Worm (Caenorhabditis elegans) whole organism, L1 larva: ENCODE results near the gene ZK686.6.

Experiments used
- C34B4.2 ChIP-seq: sonication (generic microtip); optimal IDR thresholded peaks from 2 replicates; lab custom pipeline; 2017; ENCODE audit warnings: mild to moderate bottlenecking, missing genetic modification characterization, missing compliant biosample characterization
- Y116A8C.19 ChIP-seq: sonication (generic microtip); optimal IDR thresholded peaks from 2 replicates; lab custom pipeline; 2016; ENCODE audit warnings: missing compliant biosample characterization, missing genetic modification characterization, borderline replicate concordance
- aha-1 ChIP-seq: fragments of 150-350 bp; optimal IDR thresholded peaks from 2 replicates; lab custom pipeline; 2014; ENCODE audit warnings: missing biosample characterization, missing genetic modification characterization
- blmp-1 ChIP-seq: fragments of 150-350 bp; optimal IDR thresholded peaks from 2 replicates; lab custom pipeline; 2014; ENCODE audit warnings: missing biosample characterization, missing genetic modification characterization
- ceh-8 ChIP-seq: fragments of 200-800 bp; sonication (Bioruptor generic); optimal IDR thresholded peaks from 2 replicates; lab custom pipeline; 2018; ENCODE audit warnings: mild to moderate bottlenecking, missing genetic modification characterization, moderate library complexity, missing compliant biosample characterization
- dpl-1 ChIP-seq, 3 experiments: fragments of 150-350 bp in 2 of 3; sonication (generic microtip) in 1 of 3; optimal IDR thresholded peaks; 2 replicates each; lab custom pipeline; 2014 to 2017; ENCODE audit warnings: missing biosample characterization in 3 of 3, missing genetic modification characterization in 3 of 3, missing genetic modification reagents in 3 of 3
- efl-1 ChIP-seq, 4 experiments: fragments of 150-350 bp; optimal IDR thresholded peaks in 3 of 4; peaks in 1 of 4; 1 replicate in 1 of 4; 2 replicates in 3 of 4; lab custom pipeline; 2014; ENCODE audit warnings: missing biosample characterization in 2 of 4, missing genetic modification characterization in 2 of 4, missing genetic modification reagents in 2 of 4
- egl-13 ChIP-seq: sonication (generic microtip); optimal IDR thresholded peaks from 2 replicates; lab custom pipeline; 2016; ENCODE audit warnings: missing genotype, missing genetic modification reagents, missing genetic modification characterization, missing compliant biosample characterization
- ets-5 ChIP-seq: fragments of 200-800 bp; sonication (Bioruptor generic); IDR thresholded peaks from 2 replicates; pipeline ENCODE4 v1.3.6; 2022; ENCODE audit warnings: missing genetic modification characterization, missing compliant biosample characterization
- fkh-10 ChIP-seq: sonication (generic microtip); optimal IDR thresholded peaks from 2 replicates; lab custom pipeline; 2017; ENCODE audit warnings: missing biosample characterization, missing genetic modification reagents, missing genetic modification characterization
- hlh-4 ChIP-seq: sonication (generic microtip); optimal IDR thresholded peaks from 2 replicates; lab custom pipeline; 2016; ENCODE audit warnings: mild to moderate bottlenecking, missing genetic modification characterization, missing compliant biosample characterization
- irx-1 ChIP-seq: sonication (generic microtip); optimal IDR thresholded peaks from 2 replicates; lab custom pipeline; 2016; ENCODE audit warnings: missing genetic modification characterization, missing compliant biosample characterization
- isw-1 ChIP-seq: fragments of 200-800 bp; sonication (Bioruptor generic); IDR thresholded peaks from 2 replicates; pipeline ENCODE4 v1.3.6; 2022; ENCODE audit warnings: missing genetic modification characterization, missing compliant biosample characterization
- lin-14 ChIP-seq: fragments of 200-800 bp; sonication (Bioruptor generic); optimal IDR thresholded peaks from 2 replicates; lab custom pipeline; 2018; ENCODE audit warnings: mild to moderate bottlenecking, missing genetic modification characterization, moderate library complexity, missing compliant biosample characterization
- lin-35 ChIP-seq, 2 experiments: fragments of 150-350 bp; optimal IDR thresholded peaks; 2 replicates each; lab custom pipeline; 2014; ENCODE audit warnings: missing biosample characterization in 2 of 2, missing genetic modification characterization in 2 of 2, missing genetic modification reagents in 2 of 2
- lsy-2 ChIP-seq, 2 experiments: fragments of 150-350 bp; optimal IDR thresholded peaks; 2 replicates each; lab custom pipeline; 2014; ENCODE audit warnings: missing biosample characterization in 2 of 2, missing genetic modification characterization in 2 of 2
- mep-1 ChIP-seq: fragments of 150-350 bp; optimal IDR thresholded peaks from 2 replicates; lab custom pipeline; 2014; ENCODE audit warnings: missing biosample characterization, missing genetic modification characterization
- nhr-19 ChIP-seq: fragments of 200-800 bp; sonication (Bioruptor generic); conservative IDR thresholded peaks from 2 replicates; pipeline ENCODE4 v1.3.6; 2022; ENCODE audit warnings: missing genetic modification characterization, missing compliant biosample characterization
- nhr-20 ChIP-seq: sonication (generic microtip); optimal IDR thresholded peaks from 2 replicates; lab custom pipeline; 2016; ENCODE audit warnings: mild to moderate bottlenecking, missing genetic modification characterization, missing compliant biosample characterization
- nhr-28 ChIP-seq: fragments of 150-350 bp; optimal IDR thresholded peaks from 2 replicates; lab custom pipeline; 2014; ENCODE audit warnings: missing biosample characterization, missing genetic modification characterization
- nhr-85 ChIP-seq: sonication (generic microtip); peaks from one replicate; lab custom pipeline; 2016; ENCODE audit warnings: missing genetic modification characterization, inconsistent platforms, missing compliant biosample characterization
- nhr-90 ChIP-seq: sonication (generic microtip); optimal IDR thresholded peaks from 2 replicates; lab custom pipeline; 2016; ENCODE audit warnings: mild to moderate bottlenecking, missing genetic modification characterization, missing compliant biosample characterization; ENCODE audit not compliant: poor library complexity
- pqm-1 ChIP-seq: sonication (generic microtip); optimal IDR thresholded peaks from 3 replicates; lab custom pipeline; 2017; ENCODE audit warnings: missing biosample characterization, missing genetic modification characterization
- rnt-1 ChIP-seq: sonication (generic microtip); optimal IDR thresholded peaks from 2 replicates; lab custom pipeline; 2016; ENCODE audit warnings: mild to moderate bottlenecking, missing genetic modification characterization, moderate library complexity, missing compliant biosample characterization
- sox-4 ChIP-seq: sonication (generic microtip); optimal IDR thresholded peaks from 2 replicates; lab custom pipeline; 2016; ENCODE audit warnings: missing genetic modification characterization, missing compliant biosample characterization
- tbx-2 ChIP-seq: sonication (generic microtip); optimal IDR thresholded peaks from 2 replicates; lab custom pipeline; 2016; ENCODE audit warnings: missing genetic modification characterization, missing compliant biosample characterization
- tlp-1 ChIP-seq: fragments of 150-350 bp; optimal IDR thresholded peaks from 2 replicates; lab custom pipeline; 2014; ENCODE audit warnings: missing biosample characterization, missing genetic modification characterization
- unc-62 ChIP-seq: fragments of 150-350 bp; optimal IDR thresholded peaks from 2 replicates; lab custom pipeline; 2014; ENCODE audit warnings: missing biosample characterization, missing genetic modification reagents, missing genetic modification characterization
- unc-86 ChIP-seq: sonication (generic microtip); optimal IDR thresholded peaks from 2 replicates; lab custom pipeline; 2016; ENCODE audit warnings: missing genetic modification characterization, missing compliant biosample characterization
- vab-15 ChIP-seq: sonication (generic microtip); optimal IDR thresholded peaks from 2 replicates; lab custom pipeline; 2017; ENCODE audit warnings: missing genotype, mild to moderate bottlenecking, missing genetic modification characterization, missing compliant biosample characterization
- ztf-11 ChIP-seq, 2 experiments: sonication (generic microtip); optimal IDR thresholded peaks; 2 replicates each; lab custom pipeline; 2016 to 2017; ENCODE audit warnings: missing genetic modification characterization in 2 of 2, missing biosample characterization in 1 of 2, missing compliant biosample characterization in 1 of 2

Gene ZK686.6

DNA sequence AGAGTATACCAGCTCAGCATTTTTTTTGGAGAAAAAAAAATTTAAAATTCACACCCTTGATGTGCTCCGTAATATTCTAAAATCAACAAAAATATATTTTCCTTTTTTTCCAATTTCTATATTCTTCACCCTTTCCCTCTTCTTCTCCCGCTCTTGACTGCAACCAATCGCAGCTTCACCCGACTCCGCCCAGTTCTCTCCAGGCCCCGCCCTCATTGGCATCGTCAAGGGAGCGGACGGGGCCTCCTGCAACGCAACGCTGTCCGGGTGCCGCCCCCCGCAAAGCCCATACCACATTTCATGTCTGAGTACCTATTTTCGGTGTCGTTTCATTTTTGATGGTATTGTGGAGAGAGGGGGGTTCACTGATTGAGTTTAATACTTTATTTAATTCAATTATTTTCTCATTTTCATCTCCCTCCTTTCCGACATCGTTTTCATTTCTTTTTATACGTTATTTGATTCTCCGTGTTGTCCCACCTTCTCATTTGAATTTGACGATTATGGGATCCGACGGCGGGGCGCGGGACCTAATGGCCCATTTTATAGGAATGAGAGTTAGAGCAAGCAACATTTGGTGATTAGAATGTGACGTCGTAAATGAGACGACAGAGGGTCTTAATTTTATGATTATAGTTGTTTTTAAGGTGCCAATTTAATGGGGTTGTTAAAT is 39.5 kb upstream of the ZK686.6 start:
- no peak for TF ChIP-seq tbx-2 (tag; lab: Kevin White, UChicago)
- TF ChIP-seq rnt-1 (tag; lab: Kevin White, UChicago), result peak; percentile 30
- TF ChIP-seq lin-14 (GFP tag; lab: Kevin White, UChicago), result peak; percentile 25
- TF ChIP-seq mep-1 (tag; lab: Kevin White, UChicago), result no peak
- TF ChIP-seq sox-4, result no peak
- no peak for TF ChIP-seq nhr-19 (GFP tag; lab: Robert Waterston, UW)
- no peak for TF ChIP-seq fkh-10 (GFP tag; lab: Kevin White, UChicago)
- no peak for TF ChIP-seq unc-86 (tag; lab: Kevin White, UChicago)
- TF ChIP-seq egl-13 (tag; lab: Kevin White, UChicago), result no peak
- TF ChIP-seq nhr-20, result no peak
- no peak for TF ChIP-seq ceh-8 (GFP tag; lab: Kevin White, UChicago)
- no peak for TF ChIP-seq aha-1
- TF ChIP-seq nhr-85 (tag; lab: Kevin White, UChicago), result peak; percentile 56
- no peak for TF ChIP-seq tlp-1 (tag; lab: Kevin White, UChicago)

ce11 chrIII:7809033-7809432 is 36.2 kb upstream of the ZK686.6 start:
- TF ChIP-seq nhr-20 (no peak), nhr-85 (tag; lab: Kevin White, UChicago) (no peak), C34B4.2 (tag; lab: Kevin White, UChicago) (no peak), ets-5 (GFP tag; lab: Robert Waterston, UW) (no peak), nhr-19 (GFP tag; lab: Robert Waterston, UW) (no peak), isw-1 (GFP tag; lab: Robert Waterston, UW) (no peak), unc-62 (GFP tag; lab: Kevin White, UChicago) (no peak), irx-1 (tag; lab: Kevin White, UChicago) (no peak)

DNA sequence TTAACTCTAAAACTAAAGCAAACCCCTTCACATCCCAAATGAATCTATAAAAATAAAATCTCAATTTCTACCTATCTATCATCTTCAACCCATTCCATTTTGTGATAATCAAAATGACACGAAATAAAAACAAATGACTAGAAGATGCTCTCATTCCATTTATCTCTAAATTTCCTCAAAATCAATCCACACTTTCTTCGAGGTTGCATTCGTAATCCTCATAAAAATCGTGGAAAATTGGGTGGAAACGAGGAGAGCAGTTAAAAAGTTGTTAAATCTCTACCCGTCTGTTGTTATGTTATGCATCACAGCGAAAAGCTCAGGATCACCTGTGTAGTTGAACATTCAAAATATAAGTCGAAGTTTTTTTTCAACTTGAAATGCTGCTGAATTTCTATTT is 34.1 kb upstream of the ZK686.6 start:
- TF ChIP-seq rnt-1 (tag; lab: Kevin White, UChicago), result peak; percentile 39
- no peak for TF ChIP-seq pqm-1 (tag; lab: Kevin White, UChicago)

DNA sequence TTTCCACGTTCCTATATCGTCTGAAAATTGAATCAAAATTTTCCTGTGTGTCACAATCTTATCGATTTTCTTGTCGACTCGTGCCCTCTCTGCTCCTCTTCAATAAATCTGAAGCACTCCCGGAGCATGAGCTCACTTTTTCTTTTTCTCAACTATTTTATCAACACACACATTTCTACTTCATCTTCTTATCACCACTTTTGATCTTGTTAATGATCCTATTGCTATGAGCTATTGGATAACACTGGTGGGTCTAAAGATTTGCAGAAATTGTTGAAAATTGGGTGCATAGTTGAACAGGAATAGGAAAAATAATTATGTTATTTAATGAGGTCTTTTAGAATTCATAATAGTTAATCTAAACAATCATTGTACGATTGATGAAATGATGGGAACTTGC is 32.5 kb upstream of the ZK686.6 start:
- TF ChIP-seq nhr-28 (no peak), tlp-1 (tag; lab: Kevin White, UChicago) (no peak)

DNA sequence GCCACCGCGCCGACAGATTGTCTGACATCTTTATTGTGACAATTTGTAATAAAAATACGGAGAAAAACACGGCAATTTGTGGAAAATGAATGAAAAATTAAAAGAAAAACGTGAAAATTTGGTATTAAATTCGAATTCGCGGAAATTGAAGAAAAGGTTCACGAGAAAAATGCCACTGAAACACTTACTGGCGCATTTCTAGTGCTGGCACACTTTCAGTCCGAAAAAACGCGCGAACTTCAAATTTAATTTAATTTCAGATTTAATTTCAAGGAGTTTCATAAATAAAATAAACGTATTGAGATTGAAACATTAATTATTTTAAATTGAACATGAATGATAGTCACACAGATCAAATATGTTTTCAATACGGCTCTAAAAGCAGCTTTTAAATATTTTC is 22.5 kb upstream of the ZK686.6 start, which contains the start of gene cyk-7:
Gene cyk-7 (minus strand): TSS at position 99 of the 400 bp plus-strand sequence.
- TF ChIP-seq efl-1 (optimal IDR thresholded peaks at IDR 0.05; lab: Kevin White, UChicago) (peak; percentile 65 to 99), efl-1 (GFP tag; optimal IDR thresholded peaks at IDR 0.05 in 1 of 2; lab: Kevin White, UChicago) (peak; percentile 68 to 95), lsy-2 (tag; optimal IDR thresholded peaks at IDR 0.05; lab: Kevin White, UChicago) (peak; percentile 13 to 25), nhr-90 (no peak), Y116A8C.19 (tag; lab: Kevin White, UChicago) (no peak), dpl-1 (GFP tag; optimal IDR thresholded peaks at IDR 0.05; lab: Kevin White, UChicago) (peak in 2 of 3 experiments; percentile 23 to 66), lin-35 (GFP tag; optimal IDR thresholded peaks at IDR 0.05; lab: Kevin White, UChicago) (peak in 1 of 2 experiments; percentile 18)

- TF ChIP-seq blmp-1 (tag; lab: Kevin White, UChicago) (peak; percentile 29), hlh-4 (no peak), lsy-2 (tag; optimal IDR thresholded peaks at IDR 0.05; lab: Kevin White, UChicago) (peak in 1 of 2 experiments; percentile 27), nhr-85 (tag; lab: Kevin White, UChicago) (peak; percentile 11), vab-15 (tag; lab: Kevin White, UChicago) (no peak), ztf-11 (tag; optimal IDR thresholded peaks at IDR 0.05; lab: Kevin White, UChicago) (peak in 1 of 2 experiments; percentile 47), rnt-1 (tag; lab: Kevin White, UChicago) (peak; percentile 26)
- TF ChIP-seq, all 84 proteins: peak for 5
These were observed 20.2 kb upstream of the ZK686.6 start for ce11 chrIII:7792970-7793369.
